Worm (Caenorhabditis elegans) whole organism, dauer: ENCODE measurements around the gene str-23.
"Not testable (repeated sequence)": the region's sequence is repeated elsewhere in the genome, so short reads cannot be mapped to it uniquely, and the experiment has no call there.

Experiments used
- unc-62 ChIP-seq: sonication (generic microtip); optimal IDR thresholded peaks from 2 replicates; lab custom pipeline; 2017; ENCODE audit warnings: missing biosample characterization, missing genetic modification reagents, missing genetic modification characterization

str-23 gene

DNA sequence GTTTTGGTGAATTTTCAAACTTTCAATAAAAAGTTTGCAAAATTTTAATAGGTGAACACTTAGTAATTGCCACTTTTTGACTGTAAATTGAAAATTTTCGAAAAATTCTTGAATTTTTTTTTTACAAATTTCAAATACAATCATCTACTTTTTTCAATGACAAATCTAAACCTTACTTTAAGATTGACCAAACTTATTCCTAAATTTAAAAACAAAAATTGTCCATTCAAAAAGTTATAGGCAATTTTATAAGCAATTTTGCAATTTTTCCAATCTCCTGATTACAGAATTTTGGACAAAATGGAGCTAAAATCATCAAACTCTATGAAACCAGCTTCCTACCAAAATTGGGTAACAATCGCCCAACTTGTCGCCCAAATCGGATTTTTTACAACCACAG is at the start of gene str-23:
Gene str-23 (plus strand): TSS at position 301 of the 400 bp plus-strand sequence.
- no peak for TF ChIP-seq unc-62

- not testable (repeated sequence) for TF ChIP-seq unc-62
These were observed 44.9 kb upstream of the str-23 start, which contains the start of gene B0391.14 for ce11 chrV:15599762-15600161. B0391.14 (minus strand) TSS chrV:15599862.

DNA sequence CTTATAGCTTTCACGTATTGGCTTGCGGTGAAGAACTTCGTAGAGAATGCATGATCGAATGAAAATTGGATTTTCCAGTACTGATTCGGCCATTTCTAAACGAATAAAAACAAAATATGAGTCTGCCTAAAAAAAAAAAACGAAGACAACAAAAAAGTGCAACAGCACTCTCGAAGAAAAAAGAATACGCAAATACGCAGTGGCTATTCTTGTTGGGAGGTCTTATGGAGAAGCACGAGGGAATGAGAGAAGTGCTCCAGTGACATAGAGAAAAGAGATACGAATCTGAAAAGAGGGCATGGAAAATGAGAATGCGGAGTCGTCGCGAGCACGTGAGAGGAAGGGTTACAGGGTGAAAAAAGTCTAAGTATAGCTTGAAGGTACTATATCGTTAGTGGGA is 42.4 kb upstream of the str-23 start, which contains the start of gene fbxa-152:
Gene fbxa-152 (minus strand): TSS at position 101 of the 400 bp plus-strand sequence.
- no peak for TF ChIP-seq unc-62

DNA sequence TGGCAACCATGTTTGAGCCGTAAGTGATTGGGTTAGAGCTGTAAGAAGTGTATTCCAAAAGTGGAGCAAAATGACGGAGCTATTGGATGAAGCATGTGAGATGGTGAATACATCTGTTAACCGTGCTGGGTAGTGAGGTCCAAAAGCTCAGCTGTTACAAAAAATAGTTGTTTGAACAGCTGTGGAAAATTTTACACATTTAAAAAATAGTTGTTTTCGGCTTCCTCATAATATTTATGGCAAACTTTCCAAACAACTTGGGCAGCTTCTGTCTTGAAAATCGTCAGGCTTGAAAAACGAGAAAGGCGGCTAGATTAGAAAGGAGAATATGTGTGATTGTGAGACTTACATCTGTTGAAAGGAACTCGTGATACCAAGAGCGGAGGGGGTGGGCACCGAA is 39.6 kb upstream of the str-23 start, which contains the start of gene fbxa-154:
Gene fbxa-154 (minus strand): TSS at position 101 of the 400 bp plus-strand sequence.
- TF ChIP-seq unc-62 = no peak

DNA sequence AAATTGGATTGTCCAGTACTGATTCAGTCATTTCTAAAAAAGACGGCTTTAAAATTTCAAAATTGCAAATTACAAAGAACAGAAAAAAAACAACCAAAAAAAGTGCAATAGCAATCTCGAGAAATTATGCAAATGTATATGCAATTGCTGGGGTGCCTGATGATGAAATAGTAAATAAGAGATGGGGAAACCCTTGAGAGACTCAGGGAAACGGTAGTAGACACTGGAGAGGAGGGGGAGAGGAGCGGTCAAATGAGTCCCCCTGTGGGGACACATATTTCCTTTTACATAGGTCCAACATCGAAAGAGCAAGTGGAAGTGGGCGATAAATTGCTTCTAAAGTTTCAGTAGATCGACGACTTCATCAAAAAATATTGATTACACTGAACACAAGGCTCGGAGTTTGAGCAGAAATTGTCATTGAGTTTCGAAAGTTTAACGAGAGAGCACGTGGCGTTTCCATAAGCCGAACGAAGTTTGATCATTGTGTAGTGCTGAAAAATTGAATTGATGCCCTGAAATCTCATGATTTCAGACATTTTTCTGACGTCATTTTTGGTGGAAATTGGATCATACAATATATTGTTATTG is 34.2 kb upstream of the str-23 start, which contains the start of the genes fbxa-153 and str-12:
Gene fbxa-153 (minus strand): TSS at position 35 of the 591 bp plus-strand sequence.
Gene str-12 (plus strand): TSS at position 541 of the 591 bp plus-strand sequence.
- no peak for TF ChIP-seq unc-62

DNA sequence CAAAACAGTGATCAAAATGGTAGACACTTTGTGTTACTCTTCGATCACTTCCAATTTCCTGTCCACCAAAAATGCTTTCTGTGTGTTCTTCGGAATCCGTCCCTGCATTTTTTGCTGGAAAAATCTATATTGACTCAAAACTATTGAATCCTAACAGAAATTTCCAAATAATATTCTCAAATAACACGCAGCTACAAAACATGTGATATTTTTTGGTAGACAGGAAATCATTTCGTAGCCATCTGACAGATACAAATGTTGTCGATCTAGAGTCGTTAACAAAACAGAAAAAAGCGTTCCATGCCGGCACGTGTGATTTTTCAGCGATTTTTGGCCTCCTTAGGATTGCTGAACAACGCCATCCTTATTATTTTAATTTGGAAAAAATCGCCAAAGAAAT is 31.8 kb upstream of the str-23 start, which contains the start of gene str-263:
Gene str-263 (plus strand): TSS at position 301 of the 400 bp plus-strand sequence.
- no peak for TF ChIP-seq unc-62

DNA sequence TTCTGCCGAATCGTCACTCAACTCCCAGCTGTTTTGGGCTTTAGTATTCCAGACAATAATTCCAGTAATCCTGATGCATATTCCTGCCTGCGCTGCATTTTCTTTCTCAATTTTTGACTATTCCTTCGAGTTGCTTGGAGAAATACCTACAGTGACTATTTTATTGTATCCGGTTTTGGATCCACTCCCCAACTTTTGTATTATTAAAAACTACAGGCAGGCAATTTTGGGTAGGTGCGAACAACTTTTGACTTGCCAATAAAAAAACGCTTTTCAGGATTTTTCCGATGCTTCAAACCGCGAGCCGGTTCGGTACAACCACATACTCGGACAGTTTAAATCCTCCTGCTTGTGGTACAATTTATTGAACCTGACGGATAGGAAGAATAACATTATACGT is 30.1 kb upstream of the str-23 start:
- no peak for TF ChIP-seq unc-62

DNA sequence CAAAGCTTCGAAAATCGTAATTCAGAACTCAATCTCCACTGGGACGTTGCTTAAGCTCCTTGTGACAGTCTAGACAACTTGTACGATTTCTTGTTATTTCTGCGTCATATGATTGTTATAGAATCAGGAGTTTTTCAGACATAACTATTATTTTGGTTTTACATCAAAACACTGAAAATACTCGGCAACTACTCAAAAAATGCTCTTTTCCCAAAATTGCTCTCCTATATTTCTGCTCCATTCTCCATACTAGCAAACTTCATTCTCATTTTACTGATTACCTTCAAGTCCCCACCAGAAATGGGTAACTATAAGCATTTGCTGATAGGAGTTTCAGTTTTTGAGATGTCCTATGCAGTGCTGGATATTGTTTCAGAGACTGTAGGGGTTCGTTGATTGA is 23.2 kb upstream of the str-23 start, which contains the start of gene C55A1.1:
Gene C55A1.1 (plus strand): TSS at position 301 of the 400 bp plus-strand sequence.
- TF ChIP-seq unc-62 = no peak

- TF ChIP-seq unc-62 = no peak
These were observed 19.1 kb upstream of the str-23 start, which contains the start of gene C55A1.11 for ce11 chrV:15625561-15625960. C55A1.11 (plus strand) TSS chrV:15625861.

- TF ChIP-seq unc-62 = no peak
These were observed 15.1 kb upstream of the str-23 start, which contains the start of gene str-248 for ce11 chrV:15629543-15629942. str-248 (minus strand) TSS chrV:15629643.

ce11 chrV:15638853-15639252 is 5.8 kb upstream of the str-23 start, which contains the start of gene srz-44:
srz-44 (minus strand) TSS chrV:15638953.
- TF ChIP-seq unc-62 = no peak

- not testable (repeated sequence) for TF ChIP-seq unc-62
These were observed 1.5 kb upstream of the str-23 start, which contains the start of gene C55A1.4 for ce11 chrV:15643192-15643591. C55A1.4 (minus strand) TSS chrV:15643292.

DNA sequence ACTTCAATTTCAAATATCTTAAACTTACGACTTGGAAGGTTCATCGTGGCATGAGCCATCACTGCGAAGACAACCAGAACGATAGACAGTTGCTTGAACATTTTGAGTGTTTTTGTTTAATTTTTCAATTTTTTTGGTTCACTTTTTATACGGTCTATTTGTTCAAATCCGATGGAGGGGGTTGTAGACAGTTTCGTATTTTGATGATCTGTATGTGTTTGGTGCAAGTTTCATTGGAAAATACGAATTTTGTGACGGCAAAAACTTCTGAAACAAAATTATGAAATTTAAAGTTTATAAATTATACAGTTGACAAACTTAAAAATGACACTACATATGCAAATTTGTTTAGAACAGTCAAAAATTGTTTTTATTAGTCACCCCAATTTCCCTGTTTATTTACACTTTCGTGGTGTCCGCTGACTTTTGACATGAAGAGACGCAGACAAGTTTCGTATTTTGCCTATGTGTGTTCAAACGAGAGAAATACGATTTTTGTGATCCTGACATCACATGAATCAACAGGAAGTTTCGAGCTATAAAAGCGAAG is 2.9 kb downstream of the str-23 start, which contains the start of the genes C55A1.7 and C55A1.6:
Gene C55A1.7 (minus strand): TSS at position 101 of the 550 bp plus-strand sequence.
Gene C55A1.6 (plus strand): TSS at position 500 of the 550 bp plus-strand sequence.
- not testable (repeated sequence) for TF ChIP-seq unc-62

DNA sequence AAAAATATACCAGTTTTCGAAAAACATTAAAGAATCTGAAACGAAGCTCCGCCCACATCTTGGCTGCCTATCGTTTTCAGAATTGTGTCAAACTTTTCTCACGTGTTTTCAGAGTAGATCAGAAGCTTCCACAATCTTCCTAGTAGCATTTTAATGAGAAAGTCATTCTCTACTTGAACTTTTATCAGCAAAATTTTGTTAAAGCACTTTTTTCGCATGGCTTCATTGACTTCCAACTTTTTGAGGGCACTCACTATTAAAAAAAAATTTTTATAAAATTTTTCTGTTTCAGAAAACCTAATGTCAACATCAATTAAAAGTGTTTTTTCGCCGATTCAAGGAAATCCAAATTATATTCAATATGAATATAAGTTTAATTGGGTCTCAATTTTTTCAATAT is 5.5 kb downstream of the str-23 start, which contains the start of gene sru-42:
Gene sru-42 (plus strand): TSS at position 301 of the 400 bp plus-strand sequence.
- TF ChIP-seq unc-62 = no peak

DNA sequence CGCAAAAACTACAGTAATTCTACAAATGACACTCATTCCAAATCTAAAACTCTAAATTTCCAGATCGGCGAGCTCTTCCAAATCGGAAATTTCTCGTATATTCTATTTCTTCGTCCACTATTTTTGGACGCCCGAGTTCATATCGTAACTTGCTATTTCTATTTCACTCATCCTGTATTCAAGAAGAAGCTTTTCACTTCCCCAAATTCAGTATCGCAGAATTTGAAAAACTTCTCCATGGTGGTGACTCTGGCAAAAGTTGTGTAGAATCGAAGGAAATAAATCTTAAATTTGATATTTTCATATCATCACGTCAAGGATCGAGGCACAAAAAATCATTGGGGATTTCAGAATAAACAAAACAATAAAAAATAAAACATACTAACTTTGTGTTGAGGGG is 7.5 kb downstream of the str-23 start:
- TF ChIP-seq unc-62 = no peak

ce11 chrV:15654124-15654523 is 9.4 kb downstream of the str-23 start, which contains the start of gene F53E4.2:
F53E4.2 (plus strand) TSS chrV:15654424.
- no peak for TF ChIP-seq unc-62
